Worm (Caenorhabditis elegans) whole organism, L4 larva: ENCODE results near the gene F17C8.9.

ENCODE experiments used
- D1046.2 ChIP-seq: fragments of 200-800 bp; sonication (Bioruptor generic); IDR thresholded peaks from 2 replicates; pipeline ENCODE4 v1.3.6; 2022; ENCODE audit warnings: missing genetic modification characterization, missing compliant biosample characterization
- F10B5.3 ChIP-seq: sonication (generic microtip); optimal IDR thresholded peaks from 2 replicates; lab custom pipeline; 2016; ENCODE audit warnings: mild to moderate bottlenecking, missing genetic modification characterization, missing compliant biosample characterization
- F44E2.7 ChIP-seq: fragments of 200-800 bp; sonication (Bioruptor generic); IDR thresholded peaks from 2 replicates; pipeline ENCODE4 v2.1.2; 2022; ENCODE audit warnings: missing genetic modification characterization, missing compliant biosample characterization
- T20F7.1 ChIP-seq: fragments of 200-800 bp; sonication (Bioruptor generic); optimal IDR thresholded peaks from 2 replicates; lab custom pipeline; 2018; ENCODE audit warnings: mild to moderate bottlenecking, missing genetic modification characterization, missing compliant biosample characterization
- Y5F2A.4 ChIP-seq: fragments of 200-800 bp; sonication (Bioruptor generic); optimal IDR thresholded peaks from 2 replicates; lab custom pipeline; 2018; ENCODE audit warnings: mild to moderate bottlenecking, missing genetic modification characterization, missing compliant biosample characterization
- Y75B8A.6 ChIP-seq: fragments of 200-800 bp; sonication (Bioruptor generic); IDR thresholded peaks from 2 replicates; pipeline ENCODE4 v1.3.6; 2022; ENCODE audit warnings: missing genetic modification reagents, missing genetic modification characterization, missing compliant biosample characterization
- ZK546.5 ChIP-seq, 2 experiments: sonication (generic microtip); optimal IDR thresholded peaks; 2 replicates each; lab custom pipeline; 2017; ENCODE audit warnings: missing biosample characterization in 2 of 2, missing genetic modification characterization in 2 of 2
- aha-1 ChIP-seq: fragments of 150-350 bp; peaks from one replicate; lab custom pipeline; 2014; ENCODE audit warnings: missing biosample characterization, missing genetic modification characterization
- ama-1 ChIP-seq: fragments of 150-350 bp; optimal IDR thresholded peaks from 2 replicates; lab custom pipeline; 2014; ENCODE audit warnings: inconsistent platforms, mixed read lengths
- attf-4 ChIP-seq: sonication (generic microtip); optimal IDR thresholded peaks from 3 replicates; lab custom pipeline; 2017; ENCODE audit warnings: missing biosample characterization, missing genetic modification characterization
- ceh-28 ChIP-seq: fragments of 150-350 bp; optimal IDR thresholded peaks from 2 replicates; lab custom pipeline; 2014; ENCODE audit warnings: missing biosample characterization, missing genetic modification reagents, missing genetic modification characterization
- ceh-32 ChIP-seq: sonication (generic microtip); optimal IDR thresholded peaks from 2 replicates; lab custom pipeline; 2016; ENCODE audit warnings: mild to moderate bottlenecking, missing genetic modification characterization, missing compliant biosample characterization; ENCODE audit not compliant: poor library complexity
- ceh-44 ChIP-seq: fragments of 200-800 bp; sonication (Bioruptor generic); IDR thresholded peaks from 2 replicates; pipeline ENCODE4 v1.3.6; 2022; ENCODE audit warnings: missing genetic modification reagents, missing genetic modification characterization, missing compliant biosample characterization
- ces-1 ChIP-seq: fragments of 150-350 bp; sonication (generic microtip); optimal IDR thresholded peaks from 4 replicates; lab custom pipeline; 2014; ENCODE audit warnings: missing biosample characterization, missing genetic modification reagents, missing genetic modification characterization
- daf-16 ChIP-seq, 3 experiments: sonication (generic microtip); optimal IDR thresholded peaks; 2 replicates each; lab custom pipeline; 2016 to 2017; ENCODE audit warnings: missing genetic modification characterization in 3 of 3, missing genetic modification reagents in 3 of 3, mild to moderate bottlenecking in 2 of 3, missing compliant biosample characterization in 2 of 3, missing biosample characterization in 1 of 3, moderate library complexity in 1 of 3
- daf-8 ChIP-seq: fragments of 200-800 bp; sonication (Bioruptor generic); IDR thresholded peaks from 2 replicates; pipeline ENCODE4 v1.3.6; 2022; ENCODE audit warnings: missing genetic modification characterization, missing compliant biosample characterization
- dmd-9 ChIP-seq: fragments of 200-800 bp; sonication (Bioruptor generic); IDR thresholded peaks from 2 replicates; pipeline ENCODE4 v1.3.6; 2022; ENCODE audit warnings: missing genetic modification reagents, missing genetic modification characterization, missing compliant biosample characterization
- dpl-1 ChIP-seq: fragments of 150-350 bp; optimal IDR thresholded peaks from 2 replicates; lab custom pipeline; 2014; ENCODE audit warnings: missing biosample characterization, missing genetic modification reagents, missing genetic modification characterization
- hif-1 ChIP-seq, 2 experiments: sonication (generic microtip); optimal IDR thresholded peaks; 2 replicates each; lab custom pipeline; 2016 to 2017; ENCODE audit warnings: missing compliant biosample characterization in 2 of 2, missing genetic modification characterization in 2 of 2, missing genetic modification reagents in 2 of 2, missing genotype in 2 of 2, mild to moderate bottlenecking in 1 of 2
- hlh-11 ChIP-seq: fragments of 200-800 bp; sonication (Bioruptor generic); optimal IDR thresholded peaks from 2 replicates; lab custom pipeline; 2018; ENCODE audit warnings: mild to moderate bottlenecking, missing genetic modification characterization, missing compliant biosample characterization
- lin-13 ChIP-seq: fragments of 150-350 bp; optimal IDR thresholded peaks from 2 replicates; lab custom pipeline; 2014; ENCODE audit warnings: missing biosample characterization, missing genetic modification reagents, missing genetic modification characterization
- lin-29 ChIP-seq: fragments of 200-800 bp; sonication (Bioruptor generic); IDR thresholded peaks from 2 replicates; pipeline ENCODE4 v1.3.6; 2022; ENCODE audit warnings: missing genetic modification reagents, missing genetic modification characterization, missing compliant biosample characterization
- lir-3 ChIP-seq: sonication (generic microtip); optimal IDR thresholded peaks from 2 replicates; lab custom pipeline; 2016; ENCODE audit warnings: mild to moderate bottlenecking, missing genetic modification characterization, missing compliant biosample characterization
- lsy-2 ChIP-seq, 2 experiments: fragments of 150-350 bp in 1 of 2; sonication (generic microtip) in 1 of 2; optimal IDR thresholded peaks; 2 replicates each; lab custom pipeline; 2014 to 2017; ENCODE audit warnings: missing biosample characterization in 2 of 2, missing genetic modification characterization in 2 of 2
- madf-5 ChIP-seq, 2 experiments: fragments of 200-800 bp; sonication (Bioruptor generic); IDR thresholded peaks; 2 replicates each; pipeline ENCODE4 v1.3.6; 2022; ENCODE audit warnings: missing compliant biosample characterization in 2 of 2, missing genetic modification characterization in 2 of 2
- mdl-1 ChIP-seq, 2 experiments: fragments of 150-350 bp in 1 of 2; sonication (generic microtip) in 1 of 2; optimal IDR thresholded peaks; 2 replicates each; lab custom pipeline; 2014 to 2017; ENCODE audit warnings: missing biosample characterization in 2 of 2, missing genetic modification characterization in 2 of 2
- mdt-29 ChIP-seq: fragments of 200-800 bp; sonication (Bioruptor generic); IDR thresholded peaks from 2 replicates; pipeline ENCODE4 v1.3.6; 2022; ENCODE audit warnings: missing genetic modification reagents, missing genetic modification characterization, missing compliant biosample characterization
- mep-1 ChIP-seq: fragments of 150-350 bp; sonication (generic microtip); optimal IDR thresholded peaks from 3 replicates; lab custom pipeline; 2014; ENCODE audit warnings: missing biosample characterization, missing genetic modification characterization
- mxl-2 ChIP-seq: fragments of 200-800 bp; sonication (Bioruptor generic); conservative IDR thresholded peaks from 2 replicates; pipeline ENCODE4 v1.3.6; 2022; ENCODE audit warnings: missing genetic modification reagents, missing genetic modification characterization, missing compliant biosample characterization
- nhr-237 ChIP-seq: sonication (generic microtip); optimal IDR thresholded peaks from 2 replicates; lab custom pipeline; 2017; ENCODE audit warnings: missing biosample characterization, missing genetic modification characterization
- nhr-28 ChIP-seq: fragments of 150-350 bp; optimal IDR thresholded peaks from 2 replicates; lab custom pipeline; 2014; ENCODE audit warnings: missing biosample characterization, missing genetic modification characterization
- nhr-41 ChIP-seq: fragments of 200-800 bp; sonication (Bioruptor generic); IDR thresholded peaks from 2 replicates; pipeline ENCODE4 v1.3.6; 2022; ENCODE audit warnings: missing genetic modification reagents, missing genetic modification characterization, missing compliant biosample characterization
- nhr-48 ChIP-seq: sonication (generic microtip); optimal IDR thresholded peaks from 2 replicates; lab custom pipeline; 2016; ENCODE audit warnings: mild to moderate bottlenecking, missing genetic modification characterization, missing compliant biosample characterization
- nhr-6 ChIP-seq: fragments of 150-350 bp; optimal IDR thresholded peaks from 2 replicates; lab custom pipeline; 2014; ENCODE audit warnings: missing biosample characterization, missing genetic modification characterization
- nhr-76 ChIP-seq: fragments of 150-350 bp; optimal IDR thresholded peaks from 2 replicates; lab custom pipeline; 2014; ENCODE audit warnings: missing biosample characterization, missing genetic modification characterization
- nhr-77 ChIP-seq: fragments of 150-350 bp; optimal IDR thresholded peaks from 2 replicates; lab custom pipeline; 2014; ENCODE audit warnings: missing biosample characterization, missing genetic modification characterization
- pha-4 ChIP-seq, 2 experiments: fragments of 150-350 bp in 1 of 2; fragments of 200-800 bp in 1 of 2; sonication (Bioruptor generic) in 1 of 2; IDR thresholded peaks in 1 of 2; optimal IDR thresholded peaks in 1 of 2; 2 replicates each; pipeline versions ENCODE4 v1.3.6 to Lab custom; 2014 to 2022; ENCODE audit warnings: missing genetic modification characterization in 2 of 2, missing genetic modification reagents in 2 of 2, missing biosample characterization in 1 of 2, missing compliant biosample characterization in 1 of 2
- pqm-1 ChIP-seq: sonication (generic microtip); optimal IDR thresholded peaks from 2 replicates; lab custom pipeline; 2017; ENCODE audit warnings: missing biosample characterization, missing genetic modification characterization
- rbr-2 ChIP-seq: sonication (generic microtip); optimal IDR thresholded peaks from 2 replicates; lab custom pipeline; 2016; ENCODE audit warnings: missing genotype, missing genetic modification characterization, missing compliant biosample characterization
- saeg-2 ChIP-seq: fragments of 200-800 bp; sonication (Bioruptor generic); IDR thresholded peaks from 2 replicates; pipeline ENCODE4 v1.3.6; 2022; ENCODE audit warnings: missing genetic modification reagents, missing genetic modification characterization, missing compliant biosample characterization
- snpc-1.2 ChIP-seq: fragments of 200-800 bp; sonication (Bioruptor generic); IDR thresholded peaks from 2 replicates; pipeline ENCODE4 v1.3.6; 2022; ENCODE audit warnings: missing genetic modification reagents, missing genetic modification characterization, missing compliant biosample characterization
- spr-1 ChIP-seq: sonication (generic microtip); optimal IDR thresholded peaks from 2 replicates; lab custom pipeline; 2016; ENCODE audit warnings: mild to moderate bottlenecking, missing genetic modification characterization, missing compliant biosample characterization
- tra-1 ChIP-seq: fragments of 200-800 bp; sonication (Bioruptor generic); IDR thresholded peaks from 2 replicates; pipeline ENCODE4 v1.3.6; 2022; ENCODE audit warnings: missing genetic modification reagents, missing genetic modification characterization, missing compliant biosample characterization
- unc-130 ChIP-seq: sonication (generic microtip); optimal IDR thresholded peaks from 2 replicates; lab custom pipeline; 2016; ENCODE audit warnings: missing genetic modification reagents, missing genetic modification characterization, missing compliant biosample characterization
- unc-62 ChIP-seq, 3 experiments: fragments of 150-350 bp in 1 of 3; sonication (generic microtip); optimal IDR thresholded peaks in 2 of 3; peaks in 1 of 3; 1 replicate in 1 of 3; 2 replicates in 2 of 3; lab custom pipeline; 2014 to 2017; ENCODE audit warnings: missing biosample characterization in 3 of 3, missing genetic modification characterization in 3 of 3, missing genetic modification reagents in 3 of 3, missing genotype in 1 of 3
- vab-7 ChIP-seq: fragments of 200-800 bp; sonication (Bioruptor generic); IDR thresholded peaks from 2 replicates; pipeline ENCODE4 v1.3.6; 2022; ENCODE audit warnings: missing genetic modification reagents, missing genetic modification characterization, missing compliant biosample characterization
- zfp-2 ChIP-seq: sonication (generic microtip); optimal IDR thresholded peaks from 2 replicates; lab custom pipeline; 2016; ENCODE audit warnings: mild to moderate bottlenecking, missing genetic modification characterization, missing compliant biosample characterization
- zfp-3 ChIP-seq: fragments of 200-800 bp; sonication (Bioruptor generic); conservative IDR thresholded peaks from 2 replicates; pipeline ENCODE4 v1.3.6; 2022; ENCODE audit warnings: missing genetic modification reagents, missing genetic modification characterization, missing compliant biosample characterization
- zip-11 ChIP-seq: fragments of 200-800 bp; sonication (Bioruptor generic); IDR thresholded peaks from 2 replicates; pipeline ENCODE4 v1.3.6; 2022; ENCODE audit warnings: missing genetic modification characterization, missing compliant biosample characterization
- ztf-7 ChIP-seq: fragments of 150-350 bp; optimal IDR thresholded peaks from 2 replicates; lab custom pipeline; 2014; ENCODE audit warnings: missing biosample characterization, missing genetic modification characterization

Gene F17C8.9

ce11 chrIII:4754001-4754561 is 19.9 kb downstream of the F17C8.9 start, which contains the start of the genes rps-0 and rbg-3:
rps-0 (minus strand) TSS chrIII:4754051.
rbg-3 (plus strand) TSS chrIII:4754424.
- no peak for TF ChIP-seq D1046.2 (GFP tag; lab: Robert Waterston, UW)
- no peak for TF ChIP-seq ceh-32 (tag; lab: Kevin White, UChicago)
- TF ChIP-seq T20F7.1 (GFP tag; lab: Kevin White, UChicago) = peak; percentile 89
- TF ChIP-seq daf-16 (GFP tag; optimal IDR thresholded peaks at IDR 0.05; lab: Kevin White, UChicago) = peak in 1 of 2 experiments; percentile 33
- TF ChIP-seq daf-16 (tag; optimal IDR thresholded peaks at IDR 0.05; lab: Kevin White, UChicago) = peak; percentile 64
- no peak for TF ChIP-seq nhr-237 (tag; lab: Kevin White, UChicago)
- TF ChIP-seq ceh-28 (tag; lab: Kevin White, UChicago) = no peak
- TF ChIP-seq lir-3 (tag; lab: Kevin White, UChicago) = no peak
- no peak for TF ChIP-seq daf-8
- peak; percentile 83 for TF ChIP-seq hlh-11 (tag; lab: Kevin White, UChicago)
- no peak for TF ChIP-seq mxl-2 (GFP tag; lab: Robert Waterston, UW)
- no peak for TF ChIP-seq madf-5 (GFP tag; IDR thresholded peaks at IDR 0.05; lab: Robert Waterston, UW)
- peak; percentile 12 to 75 for TF ChIP-seq hif-1 (tag; optimal IDR thresholded peaks at IDR 0.05; lab: Kevin White, UChicago)
- no peak for TF ChIP-seq nhr-41 (GFP tag; lab: Robert Waterston, UW)
- TF ChIP-seq tra-1 (GFP tag; lab: Robert Waterston, UW) = no peak
- TF ChIP-seq ama-1 (lab: Kevin White, UChicago) = no peak
- TF ChIP-seq Y5F2A.4 (GFP tag; lab: Kevin White, UChicago) = no peak
- peak; percentile 37; the same call in 1 of the 2 replicates for TF ChIP-seq pha-4 (GFP tag; IDR thresholded peaks at IDR 0.05; lab: Robert Waterston, UW)
- TF ChIP-seq pha-4 (tag; optimal IDR thresholded peaks at IDR 0.05; lab: Kevin White, UChicago) = peak; percentile 68
- TF ChIP-seq nhr-76 = no peak
- peak in 1 of 2 experiments; percentile 5 for TF ChIP-seq unc-62 (GFP tag; optimal IDR thresholded peaks at IDR 0.05 in 1 of 2; lab: Kevin White, UChicago)
- no peak for TF ChIP-seq unc-62 (tag; optimal IDR thresholded peaks at IDR 0.05; lab: Kevin White, UChicago)
- TF ChIP-seq attf-4 (tag; lab: Kevin White, UChicago) = no peak
- peak; percentile 83 for TF ChIP-seq nhr-28
- TF ChIP-seq nhr-77 = peak; percentile 97
- peak; percentile 99 for TF ChIP-seq aha-1 (tag; lab: Kevin White, UChicago)
- peak; percentile 89 for TF ChIP-seq ztf-7
- no peak for TF ChIP-seq snpc-1.2
- peak; percentile 28 for TF ChIP-seq F10B5.3 (tag; lab: Kevin White, UChicago)
- TF ChIP-seq unc-130 = peak; percentile 67
- TF ChIP-seq zfp-3 (GFP tag; lab: Robert Waterston, UW) = peak; percentile 53
- no peak for TF ChIP-seq F44E2.7 (GFP tag; lab: Robert Waterston, UW)
- TF ChIP-seq ces-1 (GFP tag; lab: Kevin White, UChicago) = peak; percentile 68
- peak; percentile 95 for TF ChIP-seq mep-1 (tag; lab: Kevin White, UChicago)
- no peak for TF ChIP-seq mdt-29 (GFP tag; lab: Robert Waterston, UW)
- TF ChIP-seq zfp-2 (tag; lab: Kevin White, UChicago) = peak; percentile 77
- peak; percentile 88 for TF ChIP-seq rbr-2 (tag; lab: Kevin White, UChicago)
- peak; percentile 80 for TF ChIP-seq spr-1 (tag; lab: Kevin White, UChicago)
- TF ChIP-seq dpl-1 (GFP tag; lab: Kevin White, UChicago) = peak; percentile 93
- no peak for TF ChIP-seq zip-11 (GFP tag; lab: Robert Waterston, UW)
- TF ChIP-seq lin-13 = peak; percentile 84
- no peak for TF ChIP-seq saeg-2 (GFP tag; lab: Robert Waterston, UW)
- no peak for TF ChIP-seq pqm-1
- peak in 1 of 2 experiments; percentile 64 for TF ChIP-seq mdl-1 (tag; optimal IDR thresholded peaks at IDR 0.05; lab: Kevin White, UChicago)
- TF ChIP-seq dmd-9 (GFP tag; lab: Robert Waterston, UW) = no peak
- TF ChIP-seq nhr-6 = peak; percentile 89
- no peak for TF ChIP-seq lin-29
- 0 out of 2 replicates have a peak, but pooled peaks have one; percentile 38 for TF ChIP-seq vab-7 (GFP tag; lab: Robert Waterston, UW)
- peak; percentile 84 to 98 for TF ChIP-seq lsy-2 (tag; optimal IDR thresholded peaks at IDR 0.05; lab: Kevin White, UChicago)
- peak in 1 of 2 experiments; percentile 58 for TF ChIP-seq ZK546.5 (tag; optimal IDR thresholded peaks at IDR 0.05; lab: Kevin White, UChicago)
- TF ChIP-seq nhr-48 (tag; lab: Kevin White, UChicago) = peak; percentile 46
- no peak for TF ChIP-seq Y75B8A.6
- TF ChIP-seq ceh-44 = no peak
